Fruit fly (Drosophila melanogaster): ENCODE results near the gene jub.
A peak's percentile ranks its signal among the peaks of the same experiment; 100 is the strongest.

jub gene

DNA sequence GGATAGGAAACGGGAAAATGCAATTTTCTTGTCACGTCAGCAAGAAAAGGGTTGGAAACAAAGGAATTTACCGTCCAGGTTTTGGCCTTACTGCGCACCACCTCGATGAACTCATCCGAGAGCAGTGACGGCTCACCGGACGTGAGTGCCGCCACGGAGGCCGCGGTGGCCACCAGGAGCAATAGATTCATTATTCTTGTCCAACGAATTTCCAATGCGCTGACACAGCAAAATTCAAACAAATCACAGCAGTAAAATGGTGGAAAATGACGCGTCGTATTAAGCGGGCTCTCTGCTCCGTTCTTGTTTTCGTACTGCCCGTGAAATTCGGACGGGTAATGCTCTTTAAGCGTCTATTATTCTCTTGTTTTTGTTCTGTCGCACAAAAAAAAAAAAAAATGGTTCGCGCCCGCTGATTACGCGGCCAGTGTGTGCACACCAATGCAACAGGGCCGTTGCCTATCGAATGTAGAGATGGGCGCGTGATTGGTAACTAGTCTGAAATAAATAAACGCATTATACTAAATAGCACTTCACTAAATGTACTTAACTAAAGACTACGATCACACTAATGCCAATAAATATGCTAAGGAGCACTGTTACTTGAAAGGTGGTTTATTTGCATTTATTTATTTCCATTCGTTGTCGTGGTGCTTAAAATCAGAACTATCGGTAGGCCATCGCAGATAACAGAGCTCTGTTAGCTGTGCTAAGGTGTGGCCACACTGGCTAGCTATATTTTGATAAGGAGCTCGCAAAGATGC is 48.2 kb downstream of the jub start, which contains the start of the genes CtsB and amrt (continued):
- TF ChIP-seq Max (GFP tag; optimal IDR thresholded peaks at IDR 0.05) (peak; percentile 39), CTCF (GFP tag; optimal IDR thresholded peaks at IDR 0.05) (no peak), tna (GFP tag; IDR thresholded peaks at IDR 0.05; ENCODE audit: partially characterized antibody) (no peak; the same call in 1 of the 2 replicates), CG9609 (GFP tag; optimal IDR thresholded peaks at IDR 0.05) (peak; percentile 18), CG12071 (GFP tag; optimal IDR thresholded peaks at IDR 0.05) (no peak), Hmr (GFP tag; optimal IDR thresholded peaks at IDR 0.05) (peak; percentile 43), HLH4C (GFP tag; IDR thresholded peaks at IDR 0.05; ENCODE audit: partially characterized antibody) (peak; percentile 76), CG9817 (tag; optimal IDR thresholded peaks at IDR 0.05) (peak; percentile 45), vvl (GFP tag; IDR thresholded peaks at IDR 0.05) (0 out of 2 replicates have a peak, but pooled peaks have one; percentile 5), ranshi (GFP tag; IDR thresholded peaks at IDR 0.05) (no peak), Sry-β (GFP tag; optimal IDR thresholded peaks at IDR 0.05) (no peak), bab2 (GFP tag; optimal IDR thresholded peaks at IDR 0.05) (peak; percentile 52), Dek (tag; optimal IDR thresholded peaks at IDR 0.05) (peak; percentile 7), lola (GFP tag; optimal IDR thresholded peaks at IDR 0.05) (peak in 1 of 3 experiments; percentile 42), bcd (GFP tag; optimal IDR thresholded peaks at IDR 0.05) (peak; percentile 35), z (GFP tag; IDR thresholded peaks at IDR 0.05) (no peak), CG17802 (tag; optimal IDR thresholded peaks at IDR 0.05) (peak; percentile 13), CG13287 (GFP tag; IDR thresholded peaks at IDR 0.05; ENCODE audit: partially characterized antibody) (peak; percentile 84), CG15479 (GFP tag; optimal IDR thresholded peaks at IDR 0.05) (no peak), usp (GFP tag; optimal IDR thresholded peaks at IDR 0.05) (no peak), tio (GFP tag; optimal IDR thresholded peaks at IDR 0.05) (no peak), chm (GFP tag; IDR thresholded peaks at IDR 0.05) (no peak), BtbVII (GFP tag; optimal IDR thresholded peaks at IDR 0.05) (no peak), Rfx (GFP tag; IDR thresholded peaks at IDR 0.05) (peak; percentile 71; the same call in 1 of the 2 replicates), ttk (GFP tag; IDR thresholded peaks at IDR 0.05) (no peak), danr (GFP tag; IDR thresholded peaks at IDR 0.05) (no peak), Sox100B (GFP tag; optimal IDR thresholded peaks at IDR 0.05) (no peak), nom (GFP tag; optimal IDR thresholded peaks at IDR 0.05) (peak; percentile 86), fd3F (GFP tag; optimal IDR thresholded peaks at IDR 0.05) (no peak), HLHmδ (GFP tag; optimal IDR thresholded peaks at IDR 0.05) (no peak), gfzf (GFP tag; optimal IDR thresholded peaks at IDR 0.05) (peak; percentile 28), croc (GFP tag; conservative IDR thresholded peaks at IDR 0.05) (no peak), pita (GFP tag; optimal IDR thresholded peaks at IDR 0.05) (no peak), Dref (GFP tag; IDR thresholded peaks at IDR 0.05) (peak; percentile 55), stc (GFP tag; IDR thresholded peaks at IDR 0.05) (no peak), org-1 (GFP tag; optimal IDR thresholded peaks at IDR 0.05) (no peak), NC2α (GFP tag; optimal IDR thresholded peaks at IDR 0.05) (no peak), CG1647 (GFP tag; optimal IDR thresholded peaks at IDR 0.05) (peak; percentile 20), cwo (GFP tag; optimal IDR thresholded peaks at IDR 0.05) (no peak), CG7963 (GFP tag; IDR thresholded peaks at IDR 0.05; ENCODE audit: partially characterized antibody) (peak; percentile 55; the same call in 1 of the 3 replicates), twi (tag; optimal IDR thresholded peaks at IDR 0.05) (peak; percentile 34), wor (GFP tag; IDR thresholded peaks at IDR 0.05) (no peak), Lpt (GFP tag; optimal IDR thresholded peaks at IDR 0.05) (no peak), CG6254 (GFP tag; optimal IDR thresholded peaks at IDR 0.05) (no peak), CG10321 (GFP tag; IDR thresholded peaks at IDR 0.05) (no peak), br (optimal IDR thresholded peaks at IDR 0.05) (no peak), dati (GFP tag; IDR thresholded peaks at IDR 0.05) (no peak), sob (GFP tag; IDR thresholded peaks at IDR 0.05) (0 out of 2 replicates have a peak, but pooled peaks have one; percentile 30), CG10147 (GFP tag; optimal IDR thresholded peaks at IDR 0.05) (peak; percentile 21), Mad (GFP tag; optimal IDR thresholded peaks at IDR 0.05) (no peak)

All from whole organism, embryonic.